Fruit fly (Drosophila melanogaster) whole organism, embryonic: ENCODE results near the gene Pde9.

ENCODE experiments used
- CG8478 ChIP-seq: fragments of >200 bp; optimal IDR thresholded peaks from 2 replicates; lab custom pipeline; 2018
- CG9727 ChIP-seq: fragments of 200-800 bp; sonication (Bioruptor generic); optimal IDR thresholded peaks from 3 replicates; lab custom pipeline; 2017; ENCODE audit warnings: missing biosample characterization, mild to moderate bottlenecking, missing genetic modification characterization
- Hand ChIP-seq: fragments of 200-800 bp; sonication (Bioruptor generic); optimal IDR thresholded peaks from 2 replicates; lab custom pipeline; 2017; ENCODE audit warnings: mild to moderate bottlenecking, missing biosample characterization, missing genetic modification reagents, missing genetic modification characterization
- bsh ChIP-seq, 2 experiments: fragments of 200-800 bp; sonication (Bioruptor generic); optimal IDR thresholded peaks; 2 replicates each; lab custom pipeline; 2017 to 2018; ENCODE audit warnings: mild to moderate bottlenecking in 2 of 2, missing biosample characterization in 2 of 2, missing genetic modification characterization in 2 of 2, moderate library complexity in 1 of 2
- prd ChIP-seq, 3 experiments: fragments of >200 bp in 2 of 3; fragments of 200-800 bp in 1 of 3; sonication (Bioruptor generic) in 1 of 3; optimal IDR thresholded peaks in 2 of 3; IDR thresholded peaks in 1 of 3; 2 replicates in 2 of 3; 3 replicates in 1 of 3; pipeline versions ENCODE4 v1.3.6 to Lab custom; 2017 to 2022; ENCODE audit warnings: missing biosample characterization in 1 of 3, missing genetic modification characterization in 1 of 3
- tx ChIP-seq: fragments of 200-800 bp; sonication (Bioruptor generic); optimal IDR thresholded peaks from 2 replicates; lab custom pipeline; 2016; ENCODE audit warnings: missing biosample characterization, missing genetic modification characterization

dm6 chrX:12755600-12756373 is 141.3 kb downstream of the Pde9 start:
- TF ChIP-seq Hand (GFP tag; lab: Kevin White, UChicago): peak; percentile 74
- TF ChIP-seq bsh (GFP tag; optimal IDR thresholded peaks at IDR 0.05; lab: Kevin White, UChicago): peak; percentile 44 to 55
- TF ChIP-seq CG8478: no peak
- peak; percentile 87 for TF ChIP-seq CG9727 (GFP tag; lab: Kevin White, UChicago)
- TF ChIP-seq prd (optimal IDR thresholded peaks at IDR 0.05; lab: Kevin White, UChicago): no peak
- peak; percentile 83 for TF ChIP-seq prd (GFP tag; IDR thresholded peaks at IDR 0.05; lab: Robert Waterston, UW)
- TF ChIP-seq tx (GFP tag; lab: Kevin White, UChicago): peak; percentile 35
